Fruit fly (Drosophila melanogaster): ENCODE results near the gene CG11857.

The CG11857 gene

dm6 chr3R:25281165-25281564 lies 22.5 kb downstream of the CG11857 start, which contains the start of gene CG11892 (continued):
- no peak for TF ChIP-seq Oli (tag; optimal IDR thresholded peaks at IDR 0.05)
- TF ChIP-seq Opbp (GFP tag; IDR thresholded peaks at IDR 0.05; ENCODE audit: partially characterized antibody): no peak
- no peak for TF ChIP-seq CG18764 (GFP tag; optimal IDR thresholded peaks at IDR 0.05)
- no peak for TF ChIP-seq row (GFP tag; IDR thresholded peaks at IDR 0.05)
- no peak for TF ChIP-seq Bdp1 (GFP tag; optimal IDR thresholded peaks at IDR 0.05)
- no peak for TF ChIP-seq CG6689 (GFP tag; IDR thresholded peaks at IDR 0.05)
- no peak for TF ChIP-seq CG7839 (tag; optimal IDR thresholded peaks at IDR 0.05)
- no peak for TF ChIP-seq CG6175 (GFP tag; IDR thresholded peaks at IDR 0.05)
- no peak for TF ChIP-seq CG11247 (GFP tag; IDR thresholded peaks at IDR 0.05)
- no peak for TF ChIP-seq Scr (GFP tag; IDR thresholded peaks at IDR 0.05; ENCODE audit: partially characterized antibody)
- no peak for TF ChIP-seq D19A (tag; optimal IDR thresholded peaks at IDR 0.05)
- no peak for TF ChIP-seq Nf-YC (tag; optimal IDR thresholded peaks at IDR 0.05)
- TF ChIP-seq CG11456 (GFP tag; IDR thresholded peaks at IDR 0.05): no peak
- peak; percentile 21; the same call in 1 of the 2 replicates for TF ChIP-seq Atf6 (GFP tag; IDR thresholded peaks at IDR 0.05)
- TF ChIP-seq chm (GFP tag; IDR thresholded peaks at IDR 0.05): no peak
- TF ChIP-seq CG14050 (GFP tag; IDR thresholded peaks at IDR 0.05): 0 out of 3 replicates have a peak, but pooled peaks have one; percentile 13
- no peak for TF ChIP-seq CG43689 (GFP tag; IDR thresholded peaks at IDR 0.05)
- TF ChIP-seq abd-A (tag; optimal IDR thresholded peaks at IDR 0.05): no peak
- TF ChIP-seq lilli (GFP tag; optimal IDR thresholded peaks at IDR 0.05): peak; percentile 15
- no peak for TF ChIP-seq ken (GFP tag; IDR thresholded peaks at IDR 0.05)
- peak; percentile 52 for TF ChIP-seq tap (tag; optimal IDR thresholded peaks at IDR 0.05)
- no peak for TF ChIP-seq D (optimal IDR thresholded peaks at IDR 0.05)
- TF ChIP-seq D (GFP tag; optimal IDR thresholded peaks at IDR 0.05): no peak
- no peak for TF ChIP-seq Neu2 (GFP tag; optimal IDR thresholded peaks at IDR 0.05; ENCODE audit: borderline replicate concordance)
- TF ChIP-seq CG16813 (GFP tag; IDR thresholded peaks at IDR 0.05; ENCODE audit: partially characterized antibody): no peak
- TF ChIP-seq CG4617 (GFP tag; optimal IDR thresholded peaks at IDR 0.05; ENCODE audit: borderline replicate concordance): no peak
- no peak for TF ChIP-seq CG13624 (GFP tag; optimal IDR thresholded peaks at IDR 0.05)
- TF ChIP-seq CG1792 (GFP tag; optimal IDR thresholded peaks at IDR 0.05): no peak
- TF ChIP-seq danr (GFP tag; IDR thresholded peaks at IDR 0.05): no peak
- no peak for TF ChIP-seq pros (GFP tag; optimal IDR thresholded peaks at IDR 0.05)
- TF ChIP-seq CG34376 (GFP tag; optimal IDR thresholded peaks at IDR 0.05): peak; percentile 17
- TF ChIP-seq Eip74EF (GFP tag; optimal IDR thresholded peaks at IDR 0.05): no peak
- no peak for TF ChIP-seq sisA (GFP tag; IDR thresholded peaks at IDR 0.05)
- TF ChIP-seq ranshi (GFP tag; IDR thresholded peaks at IDR 0.05): no peak
- no peak for TF ChIP-seq CG7556 (GFP tag; optimal IDR thresholded peaks at IDR 0.05)
- no peak for TF ChIP-seq tgo (GFP tag; IDR thresholded peaks at IDR 0.05)
- TF ChIP-seq pnt (GFP tag; optimal IDR thresholded peaks at IDR 0.05): no peak
- no peak for TF ChIP-seq Hr39 (optimal IDR thresholded peaks at IDR 0.05)
- TF ChIP-seq klu (GFP tag; IDR thresholded peaks at IDR 0.05): no peak
- TF ChIP-seq Optix (GFP tag; IDR thresholded peaks at IDR 0.05): no peak
- no peak for TF ChIP-seq Dip2 (GFP tag; IDR thresholded peaks at IDR 0.05)

DNA sequence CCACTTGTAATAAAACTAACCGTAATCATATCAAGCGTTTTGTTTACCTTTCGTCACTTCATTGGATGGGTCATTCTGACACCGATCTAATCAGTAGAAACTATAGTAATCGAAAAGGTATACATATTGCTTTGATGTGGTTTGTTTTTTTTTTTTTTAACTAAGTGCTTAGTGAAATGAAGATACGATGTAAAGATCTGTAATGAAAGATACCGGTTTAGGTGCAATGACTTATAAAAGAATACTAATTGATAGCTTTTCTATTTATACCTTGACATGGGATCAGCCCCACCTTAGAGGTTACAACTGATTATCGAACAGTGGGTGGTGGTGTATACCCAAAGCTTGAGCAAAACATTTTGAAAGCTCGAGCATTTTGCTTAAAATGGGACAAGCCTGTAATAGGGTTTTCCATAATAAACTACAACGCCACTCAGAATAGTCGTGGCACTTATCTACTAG lies 24.5 kb downstream of the CG11857 start, which contains the start of gene CG31300:
TSS of gene CG31300 (plus strand) at position 412 of the 462 bp plus-strand sequence.
- no peak for TF ChIP-seq Dfd (GFP tag; optimal IDR thresholded peaks at IDR 0.05)
- TF ChIP-seq exex (tag; optimal IDR thresholded peaks at IDR 0.05): peak; percentile 37
- peak; percentile 68 for TF ChIP-seq grn (GFP tag; optimal IDR thresholded peaks at IDR 0.05)
- peak; percentile 18 for TF ChIP-seq sug (tag; optimal IDR thresholded peaks at IDR 0.05)
- no peak for TF ChIP-seq CG3838 (GFP tag; optimal IDR thresholded peaks at IDR 0.05)
- no peak for TF ChIP-seq CG16863 (GFP tag; optimal IDR thresholded peaks at IDR 0.05)
- TF ChIP-seq cas (GFP tag; IDR thresholded peaks at IDR 0.05): no peak
- peak in 1 of 2 experiments; percentile 59 for TF ChIP-seq Pdp1 (GFP tag; optimal IDR thresholded peaks at IDR 0.05)
- TF ChIP-seq run (tag; optimal IDR thresholded peaks at IDR 0.05): peak; percentile 69
- TF ChIP-seq Hr78 (GFP tag; optimal IDR thresholded peaks at IDR 0.05): peak in 1 of 2 experiments; percentile 57
